Worm (Caenorhabditis elegans): ENCODE data around the gene let-268.
"Not testable (repeated sequence)": the region's sequence is repeated elsewhere in the genome, so short reads cannot be mapped to it uniquely, and the experiment has no call there.

let-268 gene

ce11 chrII:10006266-10006665 is 33.5 kb downstream of the let-268 start, which contains the start of gene ZK892.4:
Gene ZK892.4, plus strand, starts transcription at chrII:10006566.
- not testable (repeated sequence) for TF ChIP-seq dao-5, W03F9.2, him-1 (tag; optimal IDR thresholded peaks at IDR 0.05)

- TF ChIP-seq W03F9.2 (tag; optimal IDR thresholded peaks at IDR 0.05) (no peak), him-1 (tag; optimal IDR thresholded peaks at IDR 0.05) (no peak), dao-5 (tag; optimal IDR thresholded peaks at IDR 0.05) (no peak)
These were observed 38.2 kb downstream of the let-268 start, which contains the start of gene ZK892.3 for ce11 chrII:10001546-10001945. Gene ZK892.3, plus strand, starts transcription at chrII:10001846.

- no peak for TF ChIP-seq W03F9.2 (tag; optimal IDR thresholded peaks at IDR 0.05)
- TF ChIP-seq him-1 (tag; optimal IDR thresholded peaks at IDR 0.05): no peak
- TF ChIP-seq dao-5 (tag; optimal IDR thresholded peaks at IDR 0.05): no peak
These were observed 38.7 kb downstream of the let-268 start, which contains the start of gene nlt-1 for ce11 chrII:10001065-10001464. Gene nlt-1, minus strand, starts transcription at chrII:10001142.

- TF ChIP-seq him-1 (tag; optimal IDR thresholded peaks at IDR 0.05) (no peak), dao-5 (tag; optimal IDR thresholded peaks at IDR 0.05) (no peak), W03F9.2 (tag; optimal IDR thresholded peaks at IDR 0.05) (no peak)
These were observed 45.1 kb downstream of the let-268 start for ce11 chrII:9994679-9995078.

- no peak for TF ChIP-seq W03F9.2 (tag; optimal IDR thresholded peaks at IDR 0.05)
- no peak for TF ChIP-seq dao-5 (tag; optimal IDR thresholded peaks at IDR 0.05)
- no peak for TF ChIP-seq him-1 (tag; optimal IDR thresholded peaks at IDR 0.05)
These were observed 47.3 kb downstream of the let-268 start for ce11 chrII:9992474-9992873.

- TF ChIP-seq W03F9.2 (tag; optimal IDR thresholded peaks at IDR 0.05): no peak
- TF ChIP-seq dao-5 (tag; optimal IDR thresholded peaks at IDR 0.05): no peak
- no peak for TF ChIP-seq him-1 (tag; optimal IDR thresholded peaks at IDR 0.05)
These were observed 49.0 kb downstream of the let-268 start, which contains the start of gene lec-3 for ce11 chrII:9990812-9991211. Gene lec-3, plus strand, starts transcription at chrII:9991112.

ce11 chrII:9989533-9989932 is 50.2 kb downstream of the let-268 start:
- TF ChIP-seq him-1 (tag; optimal IDR thresholded peaks at IDR 0.05) (no peak), W03F9.2 (tag; optimal IDR thresholded peaks at IDR 0.05) (no peak), dao-5 (tag; optimal IDR thresholded peaks at IDR 0.05) (no peak)

ce11 chrII:9988620-9989019 is 51.2 kb downstream of the let-268 start:
- no peak for TF ChIP-seq W03F9.2 (tag; optimal IDR thresholded peaks at IDR 0.05)

- no peak for TF ChIP-seq W03F9.2 (tag; optimal IDR thresholded peaks at IDR 0.05)
These were observed 52.9 kb downstream of the let-268 start for ce11 chrII:9986635-9987575.

- TF ChIP-seq him-1 (tag; optimal IDR thresholded peaks at IDR 0.05): no peak
- no peak for TF ChIP-seq dao-5 (tag; optimal IDR thresholded peaks at IDR 0.05)
- TF ChIP-seq W03F9.2 (tag; optimal IDR thresholded peaks at IDR 0.05): no peak
These were observed 54.9 kb downstream of the let-268 start for ce11 chrII:9984866-9985336.
